Worm (Caenorhabditis elegans): ENCODE data around the gene ech-6.

ech-6 gene

ce11 chrIII:9782483-9783081 is 29.9 kb upstream of the ech-6 start, which contains the start of gene R10E11.6:
Gene R10E11.6 (plus strand): TSS chrIII:9783006.
- TF ChIP-seq sox-2 (GFP tag; IDR thresholded peaks at IDR 0.05) (no peak), K02D7.2 (tag; optimal IDR thresholded peaks at IDR 0.05) (no peak), unc-3 (GFP tag; conservative IDR thresholded peaks at IDR 0.05) (no peak), unc-3 (tag; optimal IDR thresholded peaks at IDR 0.05) (no peak), C38D4.7 (GFP tag; optimal IDR thresholded peaks at IDR 0.05) (no peak), K09A11.1 (tag; optimal IDR thresholded peaks at IDR 0.05; ENCODE audit: insufficient read depth) (no peak), eyg-1 (tag; optimal IDR thresholded peaks at IDR 0.05) (no peak), tbx-2 (tag; optimal IDR thresholded peaks at IDR 0.05) (no peak), dmd-4 (tag; optimal IDR thresholded peaks at IDR 0.05; ENCODE audit: borderline replicate concordance) (no peak), pha-4 (tag; optimal IDR thresholded peaks at IDR 0.05) (no peak), lin-11 (tag; optimal IDR thresholded peaks at IDR 0.05) (no peak), ets-4 (tag; optimal IDR thresholded peaks at IDR 0.05) (no peak), dve-1 (tag; optimal IDR thresholded peaks at IDR 0.05) (no peak), pqm-1 (tag; optimal IDR thresholded peaks at IDR 0.05) (no peak), hlh-15 (tag; optimal IDR thresholded peaks at IDR 0.05) (no peak), T23F11.4 (GFP tag; optimal IDR thresholded peaks at IDR 0.05) (no peak), sox-4 (tag; optimal IDR thresholded peaks at IDR 0.05) (no peak), ttx-3 (tag; optimal IDR thresholded peaks at IDR 0.05) (no peak)

- TF ChIP-seq ceh-6 (GFP tag; optimal IDR thresholded peaks at IDR 0.05) (no peak), ceh-22 (tag; optimal IDR thresholded peaks at IDR 0.05) (no peak), ttx-3 (tag; optimal IDR thresholded peaks at IDR 0.05) (no peak), ets-4 (tag; optimal IDR thresholded peaks at IDR 0.05) (no peak), pqm-1 (tag; optimal IDR thresholded peaks at IDR 0.05) (no peak), elt-2 (tag; optimal IDR thresholded peaks at IDR 0.05) (peak; percentile 56), ceh-31 (tag; optimal IDR thresholded peaks at IDR 0.05) (no peak), T23F11.4 (GFP tag; optimal IDR thresholded peaks at IDR 0.05) (no peak), odd-2 (tag; optimal IDR thresholded peaks at IDR 0.05) (no peak)
Measured at ce11 chrIII:9782011-9782436, 29.3 kb upstream of the ech-6 start, which contains the start of gene vha-2. Gene vha-2 (plus strand): TSS chrIII:9782164.

- TF ChIP-seq tbx-2 (tag; optimal IDR thresholded peaks at IDR 0.05) = peak; percentile 65
- peak; percentile 63 for TF ChIP-seq ref-2 (tag; optimal IDR thresholded peaks at IDR 0.05)
- TF ChIP-seq pha-2 (tag; optimal IDR thresholded peaks at IDR 0.05) = no peak
- no peak for TF ChIP-seq fkh-10 (GFP tag; optimal IDR thresholded peaks at IDR 0.05)
- TF ChIP-seq elt-2 (tag; optimal IDR thresholded peaks at IDR 0.05) = peak; percentile 39
- TF ChIP-seq npax-4 (tag; optimal IDR thresholded peaks at IDR 0.05) = no peak
- no peak for TF ChIP-seq pax-1 (tag; optimal IDR thresholded peaks at IDR 0.05)
- peak; percentile 58 for TF ChIP-seq dve-1 (tag; optimal IDR thresholded peaks at IDR 0.05)
- peak; percentile 26 for TF ChIP-seq hlh-30 (tag; optimal IDR thresholded peaks at IDR 0.05; ENCODE audit: insufficient read depth)
- TF ChIP-seq F13H6.1 (tag; optimal IDR thresholded peaks at IDR 0.05) = no peak
- TF ChIP-seq pag-3 (tag; optimal IDR thresholded peaks at IDR 0.05; ENCODE audit: borderline replicate concordance) = no peak
- TF ChIP-seq ceh-14 (tag; optimal IDR thresholded peaks at IDR 0.05) = no peak
- TF ChIP-seq ceh-45 (GFP tag; IDR thresholded peaks at IDR 0.05) = no peak
- TF ChIP-seq ceh-31 (tag; optimal IDR thresholded peaks at IDR 0.05) = peak; percentile 61
- TF ChIP-seq ceh-9 (tag; optimal IDR thresholded peaks at IDR 0.05) = no peak
- no peak for TF ChIP-seq ceh-19 (GFP tag; optimal IDR thresholded peaks at IDR 0.05)
- no peak for TF ChIP-seq pha-4 (tag; optimal IDR thresholded peaks at IDR 0.05)
- TF ChIP-seq unc-42 (tag; optimal IDR thresholded peaks at IDR 0.05) = peak; percentile 44
- peak; percentile 24 for TF ChIP-seq ama-1 (optimal IDR thresholded peaks at IDR 0.05)
- no peak for TF ChIP-seq fax-1 (tag; optimal IDR thresholded peaks at IDR 0.05)
- no peak for TF ChIP-seq ztf-16 (tag; optimal IDR thresholded peaks at IDR 0.05)
- TF ChIP-seq ttx-3 (tag; optimal IDR thresholded peaks at IDR 0.05) = peak; percentile 2
- TF ChIP-seq ceh-30 (tag; optimal IDR thresholded peaks at IDR 0.05) = peak; percentile 26
- TF ChIP-seq T23F11.4 (GFP tag; optimal IDR thresholded peaks at IDR 0.05) = no peak
- TF ChIP-seq K09A11.1 (tag; optimal IDR thresholded peaks at IDR 0.05; ENCODE audit: insufficient read depth) = peak; percentile 15
- TF ChIP-seq C08G9.2 (tag; optimal IDR thresholded peaks at IDR 0.05) = peak; percentile 15
- no peak for TF ChIP-seq nhr-232 (tag; optimal IDR thresholded peaks at IDR 0.05)
- peak; percentile 47 for TF ChIP-seq ceh-48 (tag; optimal IDR thresholded peaks at IDR 0.05)
- no peak for TF ChIP-seq pqm-1 (tag; optimal IDR thresholded peaks at IDR 0.05)
- TF ChIP-seq hlh-13 (GFP tag; optimal IDR thresholded peaks at IDR 0.05) = no peak
- no peak for TF ChIP-seq unc-3 (GFP tag; conservative IDR thresholded peaks at IDR 0.05)
- TF ChIP-seq unc-3 (tag; optimal IDR thresholded peaks at IDR 0.05) = no peak
- TF ChIP-seq nfya-1 (tag; optimal IDR thresholded peaks at IDR 0.05) = peak; percentile 82
- TF ChIP-seq sox-4 (tag; optimal IDR thresholded peaks at IDR 0.05) = no peak
Measured at ce11 chrIII:9780665-9781304, 28.1 kb upstream of the ech-6 start, which contains the start of gene vha-1. Gene vha-1 (plus strand): TSS chrIII:9781254.
